Worm (Caenorhabditis elegans): ENCODE results near the gene F14F9.4.
A peak's percentile ranks its signal among the peaks of the same experiment; 100 is the strongest.

Gene F14F9.4

DNA sequence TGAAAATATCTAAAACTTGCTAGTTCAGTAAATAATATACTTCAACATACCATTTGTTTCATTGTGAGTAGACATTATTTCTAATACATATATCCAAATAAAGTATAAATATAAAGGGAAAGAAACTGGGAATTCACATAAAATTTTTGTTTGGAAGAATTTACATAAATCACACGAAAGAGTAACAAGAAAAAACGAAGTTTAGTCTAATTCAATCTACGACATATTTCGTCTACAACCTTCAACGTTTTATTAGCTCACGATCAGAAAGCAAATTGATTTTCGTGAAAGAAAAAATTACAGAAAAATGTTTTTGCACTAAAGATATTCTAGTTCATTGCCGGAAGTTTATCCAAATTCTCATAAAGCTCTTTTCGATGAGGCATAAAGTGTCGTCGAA lies 35.5 kb upstream of the F14F9.4 start, which contains the start of gene C04F5.2:
TSS of gene C04F5.2 (minus strand) at position 101 of the 400 bp plus-strand sequence.
- no peak for TF ChIP-seq elt-2 (tag; optimal IDR thresholded peaks at IDR 0.05)
- no peak for TF ChIP-seq daf-12 (tag; optimal IDR thresholded peaks at IDR 0.05)
- TF ChIP-seq egl-27 (tag; optimal IDR thresholded peaks at IDR 0.05): no peak
- TF ChIP-seq lin-15B (tag; optimal IDR thresholded peaks at IDR 0.05): no peak
- TF ChIP-seq nhr-25 (tag; optimal IDR thresholded peaks at IDR 0.05): no peak
- no peak for TF ChIP-seq ztf-11 (tag; optimal IDR thresholded peaks at IDR 0.05)
- TF ChIP-seq skn-1 (tag; optimal IDR thresholded peaks at IDR 0.05): no peak
- TF ChIP-seq nhr-237 (tag; optimal IDR thresholded peaks at IDR 0.05): no peak

DNA sequence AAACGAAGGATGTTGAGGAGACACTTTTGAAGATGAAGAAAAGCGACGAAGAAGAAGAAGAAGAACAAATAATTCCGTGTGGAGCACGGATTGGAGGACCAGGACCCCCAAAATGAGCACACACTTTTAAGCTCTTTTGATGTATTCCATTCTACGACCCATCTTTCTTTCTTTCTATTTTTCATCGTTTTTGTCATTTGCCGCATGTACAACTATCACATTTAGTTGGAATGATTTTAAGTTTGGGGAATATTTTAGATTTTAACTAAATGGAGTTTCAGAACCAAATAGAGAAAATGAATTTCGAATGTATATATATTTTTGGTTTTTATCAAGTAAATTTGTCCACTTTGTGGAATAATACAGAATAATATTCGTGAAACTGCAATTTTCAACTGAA lies 33.6 kb upstream of the F14F9.4 start, which contains the start of gene unc-46:
TSS of gene unc-46 (minus strand) at position 101 of the 400 bp plus-strand sequence.
- no peak for TF ChIP-seq R02D3.7 (tag; optimal IDR thresholded peaks at IDR 0.05)
- no peak for TF ChIP-seq fkh-2 (tag; optimal IDR thresholded peaks at IDR 0.05)
- no peak for TF ChIP-seq tbx-2 (tag; optimal IDR thresholded peaks at IDR 0.05)
- TF ChIP-seq snpc-4 (tag; optimal IDR thresholded peaks at IDR 0.05): no peak
- TF ChIP-seq mdl-1 (tag; optimal IDR thresholded peaks at IDR 0.05): no peak
- no peak for TF ChIP-seq egl-5 (tag; optimal IDR thresholded peaks at IDR 0.05)
- no peak for TF ChIP-seq pha-4 (tag; optimal IDR thresholded peaks at IDR 0.05)
- no peak for TF ChIP-seq elt-2 (tag; optimal IDR thresholded peaks at IDR 0.05)
- TF ChIP-seq ztf-11 (tag; optimal IDR thresholded peaks at IDR 0.05): no peak
- no peak for TF ChIP-seq nhr-23 (tag; optimal IDR thresholded peaks at IDR 0.05)

DNA sequence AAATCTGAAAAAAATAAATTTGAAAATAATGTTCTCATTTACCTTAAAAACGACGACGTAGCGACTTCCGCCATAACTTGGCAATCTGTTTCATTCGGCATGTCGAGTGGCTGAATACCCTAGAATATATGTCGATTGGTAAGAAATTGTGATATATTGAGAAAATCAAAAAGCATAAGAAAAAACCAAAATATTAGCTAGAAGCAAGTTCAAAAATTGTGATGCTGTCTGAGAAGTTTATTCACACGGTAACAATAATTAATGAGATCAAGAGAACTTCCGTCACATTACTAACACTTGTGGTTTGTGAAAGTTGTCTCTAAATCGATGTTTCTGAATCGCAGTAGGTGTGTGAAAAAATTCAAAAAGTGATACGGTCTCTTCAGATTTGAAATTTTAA lies 30.5 kb upstream of the F14F9.4 start, which contains the start of gene srab-1:
TSS of gene srab-1 (minus strand) at position 101 of the 400 bp plus-strand sequence.
- no peak for TF ChIP-seq lin-15B (tag; optimal IDR thresholded peaks at IDR 0.05)
- no peak for TF ChIP-seq nfya-1 (tag; optimal IDR thresholded peaks at IDR 0.05; ENCODE audit: insufficient read depth)
- TF ChIP-seq fkh-2 (tag; optimal IDR thresholded peaks at IDR 0.05): no peak
- no peak for TF ChIP-seq ztf-4 (tag; optimal IDR thresholded peaks at IDR 0.05)
- no peak for TF ChIP-seq unc-62 (GFP tag; optimal IDR thresholded peaks at IDR 0.05)
- no peak for TF ChIP-seq ceh-28 (tag; optimal IDR thresholded peaks at IDR 0.05)
- TF ChIP-seq ZK546.5 (tag; optimal IDR thresholded peaks at IDR 0.05): no peak
- no peak for TF ChIP-seq fos-1 (tag; optimal IDR thresholded peaks at IDR 0.05)
- no peak for TF ChIP-seq aly-2 (tag; optimal IDR thresholded peaks at IDR 0.05)
- TF ChIP-seq nhr-77 (tag; optimal IDR thresholded peaks at IDR 0.05): no peak
- no peak for TF ChIP-seq fkh-10 (GFP tag; optimal IDR thresholded peaks at IDR 0.05)
- TF ChIP-seq tbx-2 (tag; optimal IDR thresholded peaks at IDR 0.05): no peak
- no peak for TF ChIP-seq nhr-23 (tag; optimal IDR thresholded peaks at IDR 0.05)
- TF ChIP-seq nhr-12 (tag; optimal IDR thresholded peaks at IDR 0.05): no peak
- no peak for TF ChIP-seq lsy-12 (tag; optimal IDR thresholded peaks at IDR 0.05)
- no peak for TF ChIP-seq hmg-11 (tag; optimal IDR thresholded peaks at IDR 0.05)
- TF ChIP-seq daf-12 (tag; optimal IDR thresholded peaks at IDR 0.05): no peak
- TF ChIP-seq mml-1 (tag; optimal IDR thresholded peaks at IDR 0.05): no peak

DNA sequence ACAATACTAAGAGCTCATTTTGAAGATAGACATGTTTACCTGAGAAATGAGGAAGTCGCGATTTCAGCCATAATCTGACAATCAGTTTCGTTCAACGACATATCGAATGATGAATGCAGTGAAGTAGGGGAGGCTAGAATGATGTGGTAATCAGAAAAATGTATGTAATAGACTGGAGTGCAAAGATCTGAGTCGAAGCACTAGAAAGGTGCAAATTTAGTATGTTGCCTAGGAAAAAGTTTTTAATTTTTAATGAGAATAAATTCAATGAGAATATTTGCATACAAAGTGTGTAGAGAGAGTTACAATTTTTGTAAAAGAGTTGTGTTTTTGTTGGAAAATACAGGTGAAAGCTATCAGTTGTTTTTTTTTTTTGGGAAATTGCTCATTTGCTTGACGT lies 27.6 kb upstream of the F14F9.4 start, which contains the start of gene srab-2:
TSS of gene srab-2 (minus strand) at position 101 of the 400 bp plus-strand sequence.
- TF ChIP-seq unc-62 (GFP tag; optimal IDR thresholded peaks at IDR 0.05): no peak
- TF ChIP-seq elt-2 (tag; optimal IDR thresholded peaks at IDR 0.05): no peak
- no peak for TF ChIP-seq hmg-11 (tag; optimal IDR thresholded peaks at IDR 0.05)
- no peak for TF ChIP-seq nhr-28 (tag; optimal IDR thresholded peaks at IDR 0.05)
- TF ChIP-seq nhr-11 (tag; optimal IDR thresholded peaks at IDR 0.05): no peak
- TF ChIP-seq lin-39 (tag; optimal IDR thresholded peaks at IDR 0.05): no peak
- TF ChIP-seq zag-1 (tag; optimal IDR thresholded peaks at IDR 0.05): no peak
- TF ChIP-seq snpc-4 (tag; optimal IDR thresholded peaks at IDR 0.05): no peak

DNA sequence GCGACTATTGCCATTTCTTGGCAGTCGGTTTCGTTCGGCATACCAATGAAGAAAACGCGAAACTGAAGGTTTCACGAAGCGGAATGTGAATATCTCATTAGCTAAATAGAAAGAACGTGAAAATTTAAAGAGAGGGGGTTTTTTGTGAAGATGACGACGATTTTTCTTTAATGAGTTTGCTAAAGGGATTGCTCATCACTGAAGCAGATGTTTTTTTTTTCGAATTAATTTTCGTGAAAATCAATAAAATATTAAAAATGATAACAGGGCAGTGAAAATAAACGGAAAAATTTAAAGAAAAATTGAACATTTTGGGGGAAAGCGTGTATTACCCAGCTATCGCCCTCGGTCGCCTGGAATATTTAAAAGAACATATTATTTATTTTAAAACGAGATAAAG lies 24.7 kb upstream of the F14F9.4 start, which contains the start of gene srab-3:
TSS of gene srab-3 (minus strand) at position 101 of the 400 bp plus-strand sequence.
- TF ChIP-seq ceh-16 (tag; optimal IDR thresholded peaks at IDR 0.05) (no peak), ceh-28 (tag; optimal IDR thresholded peaks at IDR 0.05) (no peak)

DNA sequence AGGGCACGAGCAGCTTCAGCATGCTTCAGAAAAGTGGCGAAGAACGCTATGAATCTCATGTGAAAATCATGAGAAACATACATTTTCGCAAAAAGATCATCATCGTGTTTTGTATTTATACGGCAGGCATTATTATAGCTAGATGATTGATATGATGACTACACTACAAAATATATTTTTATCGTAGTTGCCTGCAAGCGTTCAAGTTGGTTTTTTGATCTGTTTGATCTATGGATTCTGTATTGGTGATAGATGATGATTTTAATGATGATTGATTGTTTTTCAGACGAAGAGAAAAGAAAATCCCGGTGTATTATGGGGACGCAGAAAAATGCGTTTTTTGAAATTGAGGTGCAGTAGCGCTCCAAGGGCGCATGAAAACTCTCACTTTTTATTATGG lies 21.9 kb upstream of the F14F9.4 start, which contains the start of gene ugt-63:
TSS of gene ugt-63 (minus strand) at position 89 of the 400 bp plus-strand sequence.
- peak; percentile 63 for TF ChIP-seq nhr-43 (tag; optimal IDR thresholded peaks at IDR 0.05; ENCODE audit: poor library complexity, severe bottlenecking)
- TF ChIP-seq tbx-2 (tag; optimal IDR thresholded peaks at IDR 0.05): no peak
- TF ChIP-seq jun-1 (tag; optimal IDR thresholded peaks at IDR 0.05): no peak
- TF ChIP-seq zag-1 (tag; optimal IDR thresholded peaks at IDR 0.05): no peak
